Fruit fly (Drosophila melanogaster) whole organism, wandering third instar larva: ENCODE measurements around the gene Pgm1.

Experiments used
- Abd-B ChIP-seq: fragments of >200 bp; optimal IDR thresholded peaks from 2 replicates; lab custom pipeline; 2017; ENCODE audit warnings: missing biosample characterization, missing genetic modification characterization
- Dfd ChIP-seq: fragments of >200 bp; optimal IDR thresholded peaks from 2 replicates; lab custom pipeline; 2017; ENCODE audit warnings: missing biosample characterization, missing genetic modification characterization
- GATAd ChIP-seq: sonication (Bioruptor generic); optimal IDR thresholded peaks from 2 replicates; lab custom pipeline; 2016; ENCODE audit warnings: missing biosample characterization, missing genetic modification characterization
- Hr83 ChIP-seq: fragments of 200-300 bp; sonication (Bioruptor generic); optimal IDR thresholded peaks from 2 replicates; lab custom pipeline; 2016; ENCODE audit warnings: missing biosample characterization, mild to moderate bottlenecking, missing genetic modification characterization, moderate library complexity; ENCODE audit not compliant: poor library complexity, severe bottlenecking
- OdsH ChIP-seq: fragments of 200-800 bp; sonication (Bioruptor generic); optimal IDR thresholded peaks from 2 replicates; lab custom pipeline; 2016; ENCODE audit warnings: missing biosample characterization, mild to moderate bottlenecking, missing genetic modification characterization
- Vsx2 ChIP-seq: fragments of 200-300, 225-300 bp; sonication (Bioruptor generic); optimal IDR thresholded peaks from 2 replicates; lab custom pipeline; 2018; ENCODE audit warnings: missing biosample characterization, missing genetic modification characterization; ENCODE audit not compliant: partially characterized antibody
- br ChIP-seq: fragments of 200-800 bp; sonication (Bioruptor generic); optimal IDR thresholded peaks from 2 replicates; lab custom pipeline; 2016; ENCODE audit warnings: missing biosample characterization, missing genetic modification characterization
- fru ChIP-seq: fragments of 200-800 bp; sonication (Bioruptor generic); optimal IDR thresholded peaks from 3 replicates; lab custom pipeline; 2016; ENCODE audit warnings: missing biosample characterization, mild to moderate bottlenecking, missing genetic modification characterization
- psq ChIP-seq: fragments of 200-800 bp; sonication (Bioruptor generic); optimal IDR thresholded peaks from 3 replicates; lab custom pipeline; 2017; ENCODE audit warnings: missing biosample characterization, mild to moderate bottlenecking, missing genetic modification characterization, moderate library complexity
- rgr ChIP-seq: fragments of 200-800 bp; sonication (Bioruptor generic); optimal IDR thresholded peaks from 3 replicates; lab custom pipeline; 2016; ENCODE audit warnings: missing biosample characterization, mild to moderate bottlenecking, missing genetic modification characterization
- sage ChIP-seq: fragments of 200-800 bp; sonication (Bioruptor generic); optimal IDR thresholded peaks from 2 replicates; lab custom pipeline; 2016; ENCODE audit warnings: missing biosample characterization, mild to moderate bottlenecking, missing genetic modification characterization
- usp ChIP-seq: fragments of >200 bp; optimal IDR thresholded peaks from 2 replicates; lab custom pipeline; 2017; ENCODE audit warnings: missing biosample characterization, missing genetic modification characterization

dm6 chr3L:16087323-16087816 lies 41.0 kb downstream of the Pgm1 start, which contains the start of gene Tasp1:
- TF ChIP-seq sage (GFP tag; lab: Kevin White, UChicago): no peak
- TF ChIP-seq Hr83 (GFP tag; lab: Kevin White, UChicago): no peak
- TF ChIP-seq OdsH: no peak
- no peak for TF ChIP-seq br (GFP tag; lab: Kevin White, UChicago)
- TF ChIP-seq fru (GFP tag; lab: Kevin White, UChicago): no peak
- no peak for TF ChIP-seq Abd-B
- no peak for TF ChIP-seq rgr (GFP tag; lab: Kevin White, UChicago)
- TF ChIP-seq usp (GFP tag; lab: Kevin White, UChicago): no peak
- no peak for TF ChIP-seq Dfd (GFP tag; lab: Kevin White, UChicago)
- no peak for TF ChIP-seq psq
- no peak for TF ChIP-seq Vsx2 (GFP tag; lab: Kevin White, UChicago)
- no peak for TF ChIP-seq GATAd (GFP tag; lab: Kevin White, UChicago)
